Worm (Caenorhabditis elegans) whole organism, L1 larva: ENCODE data around the gene Y102A5C.36.
A peak's percentile ranks its signal among the peaks of the same experiment; 100 is the strongest.

Experiments
- C16A3.4 ChIP-seq: fragments of 150-350 bp; optimal IDR thresholded peaks from 2 replicates; lab custom pipeline; 2014; ENCODE audit warnings: missing biosample characterization, missing genetic modification characterization
- C34B4.2 ChIP-seq: sonication (generic microtip); optimal IDR thresholded peaks from 2 replicates; lab custom pipeline; 2017; ENCODE audit warnings: mild to moderate bottlenecking, missing genetic modification characterization, missing compliant biosample characterization
- F16B12.6 ChIP-seq: fragments of 150-350 bp; optimal IDR thresholded peaks from 2 replicates; lab custom pipeline; 2014; ENCODE audit warnings: missing biosample characterization, missing genetic modification characterization
- ama-1 ChIP-seq: fragments of 150-350 bp; optimal IDR thresholded peaks from 2 replicates; lab custom pipeline; 2014
- blmp-1 ChIP-seq: fragments of 150-350 bp; optimal IDR thresholded peaks from 2 replicates; lab custom pipeline; 2014; ENCODE audit warnings: missing biosample characterization, missing genetic modification characterization
- ceh-63 ChIP-seq: fragments of 200-800 bp; sonication (Bioruptor generic); optimal IDR thresholded peaks from 2 replicates; lab custom pipeline; 2018; ENCODE audit warnings: mild to moderate bottlenecking, missing genetic modification characterization, missing compliant biosample characterization
- ceh-8 ChIP-seq: fragments of 200-800 bp; sonication (Bioruptor generic); optimal IDR thresholded peaks from 2 replicates; lab custom pipeline; 2018; ENCODE audit warnings: mild to moderate bottlenecking, missing genetic modification characterization, moderate library complexity, missing compliant biosample characterization
- ceh-82 ChIP-seq, 3 experiments: fragments of 150-350 bp in 1 of 3; sonication (generic microtip) in 2 of 3; optimal IDR thresholded peaks; 2 replicates each; lab custom pipeline; 2014 to 2017; ENCODE audit warnings: missing biosample characterization in 3 of 3, missing genetic modification characterization in 3 of 3
- ceh-90 ChIP-seq: sonication (generic microtip); optimal IDR thresholded peaks from 2 replicates; lab custom pipeline; 2016; ENCODE audit warnings: missing genetic modification characterization, missing compliant biosample characterization
- dpl-1 ChIP-seq, 3 experiments: fragments of 150-350 bp in 2 of 3; sonication (generic microtip) in 1 of 3; optimal IDR thresholded peaks; 2 replicates each; lab custom pipeline; 2014 to 2017; ENCODE audit warnings: missing biosample characterization in 3 of 3, missing genetic modification characterization in 3 of 3, missing genetic modification reagents in 3 of 3
- efl-1 ChIP-seq, 4 experiments: fragments of 150-350 bp; optimal IDR thresholded peaks in 3 of 4; peaks in 1 of 4; 1 replicate in 1 of 4; 2 replicates in 3 of 4; lab custom pipeline; 2014; ENCODE audit warnings: missing biosample characterization in 2 of 4, missing genetic modification characterization in 2 of 4, missing genetic modification reagents in 2 of 4
- efl-3 ChIP-seq: fragments of 200-800 bp; sonication (Bioruptor generic); optimal IDR thresholded peaks from 2 replicates; lab custom pipeline; 2018; ENCODE audit warnings: mild to moderate bottlenecking, missing genetic modification characterization, missing compliant biosample characterization
- egl-13 ChIP-seq: sonication (generic microtip); optimal IDR thresholded peaks from 2 replicates; lab custom pipeline; 2016; ENCODE audit warnings: missing genotype, missing genetic modification reagents, missing genetic modification characterization, missing compliant biosample characterization
- egl-27 ChIP-seq, 2 experiments: fragments of 150-350 bp in 1 of 2; sonication (generic microtip); optimal IDR thresholded peaks; 3 replicates each; lab custom pipeline; 2017 to 2018; ENCODE audit warnings: missing biosample characterization in 2 of 2, missing genetic modification characterization in 2 of 2, missing genetic modification reagents in 2 of 2
- elt-3 ChIP-seq, 6 experiments: fragments of 150-350 bp in 1 of 6; sonication (generic microtip); optimal IDR thresholded peaks; 2 replicates each; lab custom pipeline; 2017 to 2018; ENCODE audit warnings: missing biosample characterization in 6 of 6, missing genetic modification characterization in 6 of 6, inconsistent platforms in 1 of 6
- fkh-10 ChIP-seq: sonication (generic microtip); optimal IDR thresholded peaks from 2 replicates; lab custom pipeline; 2017; ENCODE audit warnings: missing biosample characterization, missing genetic modification reagents, missing genetic modification characterization
- fkh-4 ChIP-seq: sonication (generic microtip); optimal IDR thresholded peaks from 2 replicates; lab custom pipeline; 2016; ENCODE audit warnings: missing compliant biosample characterization, missing genetic modification characterization, borderline replicate concordance
- fkh-8 ChIP-seq: sonication (generic microtip); optimal IDR thresholded peaks from 2 replicates; lab custom pipeline; 2016; ENCODE audit warnings: mild to moderate bottlenecking, missing genetic modification characterization, missing compliant biosample characterization
- hlh-4 ChIP-seq: sonication (generic microtip); optimal IDR thresholded peaks from 2 replicates; lab custom pipeline; 2016; ENCODE audit warnings: mild to moderate bottlenecking, missing genetic modification characterization, missing compliant biosample characterization
- hpl-2 ChIP-seq: fragments of 150-350 bp; optimal IDR thresholded peaks from 2 replicates; lab custom pipeline; 2014; ENCODE audit warnings: missing biosample characterization, missing genetic modification reagents, missing genetic modification characterization
- isw-1 ChIP-seq: fragments of 200-800 bp; sonication (Bioruptor generic); IDR thresholded peaks from 2 replicates; pipeline ENCODE4 v1.3.6; 2022; ENCODE audit warnings: missing genetic modification characterization, missing compliant biosample characterization
- jun-1 ChIP-seq: fragments of 150-350 bp; optimal IDR thresholded peaks from 2 replicates; lab custom pipeline; 2014; ENCODE audit warnings: missing biosample characterization, missing genetic modification reagents, missing genetic modification characterization
- lin-13 ChIP-seq: fragments of 150-350 bp; optimal IDR thresholded peaks from 2 replicates; lab custom pipeline; 2014; ENCODE audit warnings: missing biosample characterization, missing genetic modification reagents, missing genetic modification characterization
- lin-15B ChIP-seq: fragments of 150-350 bp; sonication (generic microtip); optimal IDR thresholded peaks from 3 replicates; lab custom pipeline; 2014; ENCODE audit warnings: missing biosample characterization, missing genetic modification characterization
- lin-35 ChIP-seq, 2 experiments: fragments of 150-350 bp; optimal IDR thresholded peaks; 2 replicates each; lab custom pipeline; 2014; ENCODE audit warnings: missing biosample characterization in 2 of 2, missing genetic modification characterization in 2 of 2, missing genetic modification reagents in 2 of 2
- lin-39 ChIP-seq: fragments of 150-350 bp; optimal IDR thresholded peaks from 2 replicates; lab custom pipeline; 2014; ENCODE audit warnings: missing biosample characterization, missing genetic modification reagents, missing genetic modification characterization
- lir-3 ChIP-seq: sonication (generic microtip); optimal IDR thresholded peaks from 2 replicates; lab custom pipeline; 2016; ENCODE audit warnings: mild to moderate bottlenecking, missing genetic modification characterization, moderate library complexity, missing compliant biosample characterization; ENCODE audit not compliant: poor library complexity
- mdl-1 ChIP-seq, 2 experiments: fragments of 150-350 bp; optimal IDR thresholded peaks; 2 replicates each; lab custom pipeline; 2014 to 2017; ENCODE audit warnings: missing biosample characterization in 2 of 2, missing genetic modification characterization in 2 of 2, inconsistent platforms in 1 of 2
- mef-2 ChIP-seq: fragments of 150-350 bp; optimal IDR thresholded peaks from 2 replicates; lab custom pipeline; 2014; ENCODE audit warnings: missing biosample characterization, missing genetic modification characterization
- mep-1 ChIP-seq: fragments of 150-350 bp; optimal IDR thresholded peaks from 2 replicates; lab custom pipeline; 2014; ENCODE audit warnings: missing biosample characterization, missing genetic modification characterization
- nhr-237 ChIP-seq: fragments of 150-350 bp; optimal IDR thresholded peaks from 2 replicates; lab custom pipeline; 2014; ENCODE audit warnings: missing biosample characterization, missing genetic modification characterization
- nhr-47 ChIP-seq: sonication (generic microtip); optimal IDR thresholded peaks from 2 replicates; lab custom pipeline; 2016; ENCODE audit warnings: mild to moderate bottlenecking, missing genetic modification characterization, moderate library complexity, missing compliant biosample characterization
- nhr-76 ChIP-seq: sonication (generic microtip); optimal IDR thresholded peaks from 2 replicates; lab custom pipeline; 2017; ENCODE audit warnings: missing biosample characterization, missing genetic modification characterization
- nhr-84 ChIP-seq: sonication (generic microtip); optimal IDR thresholded peaks from 2 replicates; lab custom pipeline; 2017; ENCODE audit warnings: missing biosample characterization, missing genetic modification characterization
- pag-3 ChIP-seq: sonication (generic microtip); optimal IDR thresholded peaks from 2 replicates; lab custom pipeline; 2017; ENCODE audit warnings: missing genetic modification characterization, mild to moderate bottlenecking, missing compliant biosample characterization, antibody characterized with exemption, borderline replicate concordance; ENCODE audit not compliant: insufficient read depth
- pqm-1 ChIP-seq: sonication (generic microtip); optimal IDR thresholded peaks from 3 replicates; lab custom pipeline; 2017; ENCODE audit warnings: missing biosample characterization, missing genetic modification characterization
- rnt-1 ChIP-seq: sonication (generic microtip); optimal IDR thresholded peaks from 2 replicates; lab custom pipeline; 2016; ENCODE audit warnings: mild to moderate bottlenecking, missing genetic modification characterization, moderate library complexity, missing compliant biosample characterization
- skn-1 ChIP-seq: fragments of 150-350 bp; optimal IDR thresholded peaks from 2 replicates; lab custom pipeline; 2014; ENCODE audit warnings: missing biosample characterization, missing genetic modification characterization
- sox-4 ChIP-seq: sonication (generic microtip); optimal IDR thresholded peaks from 2 replicates; lab custom pipeline; 2016; ENCODE audit warnings: missing genetic modification characterization, missing compliant biosample characterization
- sptf-1 ChIP-seq: fragments of 150-350 bp; optimal IDR thresholded peaks from 2 replicates; lab custom pipeline; 2014; ENCODE audit warnings: missing biosample characterization, missing genetic modification characterization
- sup-37 ChIP-seq: fragments of 200-800 bp; sonication (Bioruptor generic); optimal IDR thresholded peaks from 2 replicates; lab custom pipeline; 2018; ENCODE audit warnings: mild to moderate bottlenecking, missing genetic modification characterization, missing compliant biosample characterization
- swsn-7 ChIP-seq: sonication (generic microtip); optimal IDR thresholded peaks from 2 replicates; lab custom pipeline; 2016; ENCODE audit warnings: missing genetic modification characterization, missing compliant biosample characterization
- tlp-1 ChIP-seq: fragments of 150-350 bp; optimal IDR thresholded peaks from 2 replicates; lab custom pipeline; 2014; ENCODE audit warnings: missing biosample characterization, missing genetic modification characterization
- unc-130 ChIP-seq: fragments of 150-350 bp; optimal IDR thresholded peaks from 2 replicates; lab custom pipeline; 2017; ENCODE audit warnings: missing biosample characterization, missing genetic modification characterization, inconsistent platforms
- unc-30 ChIP-seq: sonication (generic microtip); optimal IDR thresholded peaks from 2 replicates; lab custom pipeline; 2017; ENCODE audit warnings: missing biosample characterization, missing genetic modification characterization
- unc-62 ChIP-seq: fragments of 150-350 bp; optimal IDR thresholded peaks from 2 replicates; lab custom pipeline; 2014; ENCODE audit warnings: missing biosample characterization, missing genetic modification reagents, missing genetic modification characterization
- unc-86 ChIP-seq: sonication (generic microtip); optimal IDR thresholded peaks from 2 replicates; lab custom pipeline; 2016; ENCODE audit warnings: missing genetic modification characterization, missing compliant biosample characterization
- unc-98 ChIP-seq: fragments of 200-800 bp; sonication (Bioruptor generic); IDR thresholded peaks from 2 replicates; pipeline ENCODE4 v1.3.6; 2022; ENCODE audit warnings: missing genetic modification characterization, missing compliant biosample characterization
- vab-15 ChIP-seq: sonication (generic microtip); optimal IDR thresholded peaks from 2 replicates; lab custom pipeline; 2017; ENCODE audit warnings: missing genotype, mild to moderate bottlenecking, missing genetic modification characterization, missing compliant biosample characterization
- xbp-1 ChIP-seq: sonication (generic microtip); optimal IDR thresholded peaks from 2 replicates; lab custom pipeline; 2016; ENCODE audit warnings: missing genetic modification characterization, missing compliant biosample characterization
- zip-4 ChIP-seq: fragments of 200-800 bp; sonication (Bioruptor generic); optimal IDR thresholded peaks from 2 replicates; lab custom pipeline; 2018; ENCODE audit warnings: mild to moderate bottlenecking, missing genetic modification characterization, moderate library complexity, missing compliant biosample characterization
- ztf-11 ChIP-seq, 2 experiments: sonication (generic microtip); optimal IDR thresholded peaks; 2 replicates each; lab custom pipeline; 2016 to 2017; ENCODE audit warnings: missing genetic modification characterization in 2 of 2, missing biosample characterization in 1 of 2, missing compliant biosample characterization in 1 of 2

The Y102A5C.36 gene

ce11 chrV:16965655-16966054, 38.4 kb upstream of the Y102A5C.36 start, which contains the start of gene efl-1:
Gene efl-1, minus strand, starts transcription at chrV:16965675.
- TF ChIP-seq lin-15B (tag; lab: Kevin White, UChicago) (peak; percentile 89), mdl-1 (tag; optimal IDR thresholded peaks at IDR 0.05; lab: Kevin White, UChicago) (peak in 1 of 2 experiments; percentile 78), tlp-1 (tag; lab: Kevin White, UChicago) (no peak), ztf-11 (tag; optimal IDR thresholded peaks at IDR 0.05; lab: Kevin White, UChicago) (peak in 1 of 2 experiments; percentile 68), ceh-63 (GFP tag; lab: Kevin White, UChicago) (no peak), nhr-47 (tag; lab: Kevin White, UChicago) (peak; percentile 97), C34B4.2 (tag; lab: Kevin White, UChicago) (peak; percentile 38), sptf-1 (no peak), sox-4 (peak; percentile 82), egl-13 (peak; percentile 90), isw-1 (GFP tag; lab: Robert Waterston, UW) (peak; percentile 90), hlh-4 (no peak), ceh-82 (tag; optimal IDR thresholded peaks at IDR 0.05; lab: Kevin White, UChicago) (peak; percentile 80 to 96 (median 94)), fkh-10 (peak; percentile 86), ceh-8 (GFP tag; lab: Kevin White, UChicago) (peak; percentile 89), fkh-4 (tag; lab: Kevin White, UChicago) (peak; percentile 68), pag-3 (tag; lab: Kevin White, UChicago) (no peak), mep-1 (tag; lab: Kevin White, UChicago) (peak; percentile 94), sup-37 (peak; percentile 81), ama-1 (lab: Kevin White, UChicago) (no peak), unc-62 (GFP tag; lab: Kevin White, UChicago) (peak; percentile 49), F16B12.6 (tag; lab: Kevin White, UChicago) (peak; percentile 59), efl-3 (GFP tag; lab: Kevin White, UChicago) (no peak), unc-98 (GFP tag; lab: Robert Waterston, UW) (peak; percentile 77), vab-15 (tag; lab: Kevin White, UChicago) (peak; percentile 51), lin-35 (GFP tag; optimal IDR thresholded peaks at IDR 0.05; lab: Kevin White, UChicago) (peak; percentile 100), C16A3.4 (tag; lab: Kevin White, UChicago) (peak; percentile 85), xbp-1 (tag; lab: Kevin White, UChicago) (peak; percentile 98), rnt-1 (tag; lab: Kevin White, UChicago) (peak; percentile 97), nhr-76 (tag; lab: Kevin White, UChicago) (no peak), unc-130 (tag; lab: Kevin White, UChicago) (peak; percentile 79), dpl-1 (GFP tag; optimal IDR thresholded peaks at IDR 0.05; lab: Kevin White, UChicago) (peak; percentile 100), hpl-2 (no peak), lir-3 (tag; lab: Kevin White, UChicago) (no peak), elt-3 (tag; optimal IDR thresholded peaks at IDR 0.05; lab: Kevin White, UChicago) (peak in 2 of 6 experiments; percentile 76 to 93), jun-1 (peak; percentile 84), lin-13 (GFP tag; lab: Kevin White, UChicago) (peak; percentile 91), nhr-237 (peak; percentile 88), unc-30 (tag; lab: Kevin White, UChicago) (no peak), unc-86 (tag; lab: Kevin White, UChicago) (peak; percentile 92), nhr-84 (tag; lab: Kevin White, UChicago) (no peak), egl-27 (tag; optimal IDR thresholded peaks at IDR 0.05; lab: Kevin White, UChicago) (no peak), fkh-8 (tag; lab: Kevin White, UChicago) (peak; percentile 91), lin-39 (tag; lab: Kevin White, UChicago) (peak; percentile 82), efl-1 (optimal IDR thresholded peaks at IDR 0.05; lab: Kevin White, UChicago) (peak; percentile 97 to 100), efl-1 (GFP tag; optimal IDR thresholded peaks at IDR 0.05 in 1 of 2; lab: Kevin White, UChicago) (peak in 1 of 2 experiments; percentile 100), mef-2 (tag; lab: Kevin White, UChicago) (peak; percentile 64), zip-4 (GFP tag; lab: Kevin White, UChicago) (peak; percentile 88), ceh-90 (tag; lab: Kevin White, UChicago) (peak; percentile 58), swsn-7 (tag; lab: Kevin White, UChicago) (peak; percentile 96), skn-1 (tag; lab: Kevin White, UChicago) (peak; percentile 94), blmp-1 (tag; lab: Kevin White, UChicago) (peak; percentile 65), pqm-1 (no peak)
